5 worm cellular contexts compared by ENCODE assay signal in genomic region chrV:20234439-20234838, ce11.
TF ChIP-seq lines count a peak whose summit lies in the region.

No protein-coding gene starts in this region.

TF ChIP-seq in whole organism, L4 larva, 104 proteins besides CTCF, POLR2A, EP300 and RAD21:
- TF ChIP-seq arid-1 (GFP tag; conservative IDR thresholded peaks at IDR 0.05; lab: Robert Waterston, UW) (0 out of 2 replicates have a peak, but pooled peaks have one; percentile 25), unc-62 (GFP tag; optimal IDR thresholded peaks at IDR 0.05 in 1 of 2; lab: Kevin White, UChicago) (no peak), unc-62 (tag; optimal IDR thresholded peaks at IDR 0.05; lab: Kevin White, UChicago) (no peak), lin-1 (GFP tag; IDR thresholded peaks at IDR 0.05; lab: Robert Waterston, UW) (0 out of 2 replicates have a peak, but pooled peaks have one; percentile 34), mdl-1 (tag; optimal IDR thresholded peaks at IDR 0.05; lab: Kevin White, UChicago) (no peak), php-3 (GFP tag; IDR thresholded peaks at IDR 0.05; lab: Robert Waterston, UW) (0 out of 2 replicates have a peak, but pooled peaks have one; percentile 30), nhr-48 (tag; optimal IDR thresholded peaks at IDR 0.05; lab: Kevin White, UChicago) (no peak), F26F4.8 (GFP tag; conservative IDR thresholded peaks at IDR 0.05; lab: Robert Waterston, UW) (0 out of 2 replicates have a peak, but pooled peaks have one; percentile 15), F44E2.7 (GFP tag; IDR thresholded peaks at IDR 0.05; lab: Robert Waterston, UW) (peak; percentile 72; the same call in 1 of the 2 replicates)
TF ChIP-seq in whole organism, L4 larva: peak in this region for 5.

TF ChIP-seq in whole organism, early embryonic, 17 proteins besides CTCF, POLR2A, EP300 and RAD21:
- TF ChIP-seq B0310.2 (tag; optimal IDR thresholded peaks at IDR 0.05; lab: Kevin White, UChicago) (peak; percentile 16), hnd-1 (tag; optimal IDR thresholded peaks at IDR 0.05; lab: Kevin White, UChicago) (no peak), flt-1 (GFP tag; IDR thresholded peaks at IDR 0.05; lab: Robert Waterston, UW) (0 out of 2 replicates have a peak, but pooled peaks have one; percentile 27), hmbx-1 (tag; optimal IDR thresholded peaks at IDR 0.05; lab: Kevin White, UChicago) (no peak), ets-7 (tag; optimal IDR thresholded peaks at IDR 0.05; lab: Kevin White, UChicago) (no peak), F13C5.2 (tag; optimal IDR thresholded peaks at IDR 0.05; lab: Kevin White, UChicago) (no peak), hmg-4 (GFP tag; optimal IDR thresholded peaks at IDR 0.05; lab: Kevin White, UChicago) (no peak), tra-4 (tag; optimal IDR thresholded peaks at IDR 0.05; lab: Kevin White, UChicago) (no peak), pes-1 (GFP tag; IDR thresholded peaks at IDR 0.05; lab: Robert Waterston, UW) (peak; percentile 7; the same call in 1 of the 2 replicates), ceh-13 (GFP tag; optimal IDR thresholded peaks at IDR 0.05; lab: Kevin White, UChicago) (no peak), sea-1 (GFP tag; conservative IDR thresholded peaks at IDR 0.05; lab: Robert Waterston, UW) (no peak), tbx-11 (GFP tag; IDR thresholded peaks at IDR 0.05; lab: Robert Waterston, UW) (no peak), tbx-37 (GFP tag; conservative IDR thresholded peaks at IDR 0.05; lab: Robert Waterston, UW) (no peak), ama-1 (optimal IDR thresholded peaks at IDR 0.05; lab: Kevin White, UChicago) (peak; percentile 29), scrt-1 (GFP tag; IDR thresholded peaks at IDR 0.05; lab: Robert Waterston, UW) (0 out of 2 replicates have a peak, but pooled peaks have one; percentile 20), ceh-36 (tag; optimal IDR thresholded peaks at IDR 0.05; lab: Kevin White, UChicago) (peak; percentile 18), aly-1 (tag; optimal IDR thresholded peaks at IDR 0.05; lab: Kevin White, UChicago) (no peak)

TF ChIP-seq in whole organism, midembryonic, 9 proteins besides CTCF, POLR2A, EP300 and RAD21:
- no peak for TF ChIP-seq ztf-23 (GFP tag; IDR thresholded peaks at IDR 0.05; lab: Robert Waterston, UW)
- TF ChIP-seq flt-1 (GFP tag; IDR thresholded peaks at IDR 0.05; lab: Robert Waterston, UW): 0 out of 2 replicates have a peak, but pooled peaks have one; percentile 4

TF ChIP-seq in whole organism, mixed stage, embryonic, 35 proteins besides CTCF, POLR2A, EP300 and RAD21:
- TF ChIP-seq unc-62 (GFP tag; optimal IDR thresholded peaks at IDR 0.05; lab: Kevin White, UChicago) (no peak), ces-1 (GFP tag; optimal IDR thresholded peaks at IDR 0.05; lab: Kevin White, UChicago) (no peak), ztf-11 (tag; optimal IDR thresholded peaks at IDR 0.05; lab: Kevin White, UChicago) (no peak), hlh-1 (tag; optimal IDR thresholded peaks at IDR 0.05; lab: Kevin White, UChicago) (no peak), zip-8 (tag; optimal IDR thresholded peaks at IDR 0.05; lab: Kevin White, UChicago) (no peak), M03D4.4 (tag; optimal IDR thresholded peaks at IDR 0.05; lab: Kevin White, UChicago) (peak; percentile 30), sptf-1 (tag; optimal IDR thresholded peaks at IDR 0.05; lab: Kevin White, UChicago) (no peak)

TF ChIP-seq in whole organism, young adult, 124 proteins besides CTCF, POLR2A, EP300 and RAD21 (continues in another document):
- TF ChIP-seq madf-3 (GFP tag; IDR thresholded peaks at IDR 0.05; lab: Robert Waterston, UW): no peak
- no peak for TF ChIP-seq ama-1 (optimal IDR thresholded peaks at IDR 0.05; lab: Kevin White, UChicago)
- TF ChIP-seq ama-1 (GFP tag; optimal IDR thresholded peaks at IDR 0.05; lab: Kevin White, UChicago): no peak
- TF ChIP-seq xnd-1 (tag; optimal IDR thresholded peaks at IDR 0.05; lab: Kevin White, UChicago): no peak
- no peak for TF ChIP-seq rpc-1 (optimal IDR thresholded peaks at IDR 0.05; lab: Kevin White, UChicago)
- TF ChIP-seq rpc-1 (tag; optimal IDR thresholded peaks at IDR 0.05; lab: Kevin White, UChicago): peak; percentile 51
- TF ChIP-seq ztf-25 (GFP tag; IDR thresholded peaks at IDR 0.05; lab: Robert Waterston, UW): 0 out of 2 replicates have a peak, but pooled peaks have one; percentile 5
- no peak for TF ChIP-seq K12H6.12 (tag; optimal IDR thresholded peaks at IDR 0.05; lab: Kevin White, UChicago)
- no peak for TF ChIP-seq akir-1 (GFP tag; optimal IDR thresholded peaks at IDR 0.05; lab: Kevin White, UChicago)
- TF ChIP-seq nhr-27 (tag; optimal IDR thresholded peaks at IDR 0.05; lab: Kevin White, UChicago): no peak
- no peak for TF ChIP-seq K11D2.4 (GFP tag; IDR thresholded peaks at IDR 0.05; lab: Robert Waterston, UW)
- no peak for TF ChIP-seq lin-35 (GFP tag; optimal IDR thresholded peaks at IDR 0.05; lab: Kevin White, UChicago)
- no peak for TF ChIP-seq let-607 (tag; optimal IDR thresholded peaks at IDR 0.05; lab: Kevin White, UChicago)
- TF ChIP-seq ztf-28 (GFP tag; IDR thresholded peaks at IDR 0.05; lab: Robert Waterston, UW): no peak
- TF ChIP-seq F57C9.4 (tag; optimal IDR thresholded peaks at IDR 0.05; lab: Kevin White, UChicago): no peak
- no peak for TF ChIP-seq Y95B8A.8 (GFP tag; IDR thresholded peaks at IDR 0.05; lab: Robert Waterston, UW)
- no peak for TF ChIP-seq madf-8 (GFP tag; conservative IDR thresholded peaks at IDR 0.05; lab: Robert Waterston, UW)
- no peak for TF ChIP-seq F33H1.4 (GFP tag; IDR thresholded peaks at IDR 0.05; lab: Robert Waterston, UW)
- TF ChIP-seq repo-1 (tag; optimal IDR thresholded peaks at IDR 0.05; lab: Kevin White, UChicago): no peak
- no peak for TF ChIP-seq Y67H2A.10 (GFP tag; conservative IDR thresholded peaks at IDR 0.05; lab: Robert Waterston, UW)
- TF ChIP-seq F57A8.1 (GFP tag; optimal IDR thresholded peaks at IDR 0.05; lab: Kevin White, UChicago): no peak
- no peak for TF ChIP-seq mes-4 (tag; optimal IDR thresholded peaks at IDR 0.05; lab: Kevin White, UChicago)
- no peak for TF ChIP-seq bed-2 (GFP tag; IDR thresholded peaks at IDR 0.05; lab: Robert Waterston, UW)
- TF ChIP-seq snpc-3.4 (tag; optimal IDR thresholded peaks at IDR 0.05; lab: Kevin White, UChicago): no peak
- peak; percentile 34; the same call in 1 of the 2 replicates for TF ChIP-seq madf-6 (GFP tag; IDR thresholded peaks at IDR 0.05; lab: Robert Waterston, UW)
- no peak for TF ChIP-seq ztf-6 (GFP tag; IDR thresholded peaks at IDR 0.05; lab: Robert Waterston, UW)
- no peak for TF ChIP-seq mcd-1 (GFP tag; IDR thresholded peaks at IDR 0.05; lab: Robert Waterston, UW)
- TF ChIP-seq efl-1 (GFP tag; optimal IDR thresholded peaks at IDR 0.05; lab: Kevin White, UChicago): no peak
- no peak for TF ChIP-seq dpl-1 (GFP tag; optimal IDR thresholded peaks at IDR 0.05; lab: Kevin White, UChicago)
- TF ChIP-seq B0035.1 (tag; optimal IDR thresholded peaks at IDR 0.05; lab: Kevin White, UChicago): no peak
- TF ChIP-seq ceh-100 (GFP tag; IDR thresholded peaks at IDR 0.05; lab: Robert Waterston, UW): no peak
- 0 out of 2 replicates have a peak, but pooled peaks have one; percentile 37 for TF ChIP-seq ekl-4 (GFP tag; IDR thresholded peaks at IDR 0.05; lab: Robert Waterston, UW)
- peak; percentile 4 for TF ChIP-seq F52B5.7 (tag; optimal IDR thresholded peaks at IDR 0.05; lab: Kevin White, UChicago)
- TF ChIP-seq pbrm-1 (GFP tag; IDR thresholded peaks at IDR 0.05; lab: Robert Waterston, UW): 0 out of 2 replicates have a peak, but pooled peaks have one; percentile 14
- TF ChIP-seq die-1 (tag; optimal IDR thresholded peaks at IDR 0.05; lab: Kevin White, UChicago): no peak
- no peak for TF ChIP-seq cebp-1 (GFP tag; IDR thresholded peaks at IDR 0.05; lab: Robert Waterston, UW)
- TF ChIP-seq cebp-1 (tag; optimal IDR thresholded peaks at IDR 0.05; lab: Kevin White, UChicago): peak; percentile 21
- TF ChIP-seq mel-28 (tag; optimal IDR thresholded peaks at IDR 0.05; lab: Kevin White, UChicago; ENCODE audit: borderline replicate concordance): no peak
- TF ChIP-seq ztf-3 (GFP tag; optimal IDR thresholded peaks at IDR 0.05; lab: Kevin White, UChicago): no peak
- no peak for TF ChIP-seq fkh-3 (tag; optimal IDR thresholded peaks at IDR 0.05; lab: Kevin White, UChicago)
- no peak for TF ChIP-seq ZK185.1 (tag; optimal IDR thresholded peaks at IDR 0.05; lab: Kevin White, UChicago; ENCODE audit: poor library complexity, severe bottlenecking)
- TF ChIP-seq C17E4.6 (GFP tag; IDR thresholded peaks at IDR 0.05; lab: Robert Waterston, UW): no peak
- no peak for TF ChIP-seq zim-3 (tag; optimal IDR thresholded peaks at IDR 0.05; lab: Kevin White, UChicago)
- TF ChIP-seq B0336.3 (GFP tag; IDR thresholded peaks at IDR 0.05; lab: Robert Waterston, UW): peak; percentile 44; the same call in 1 of the 2 replicates
- peak; percentile 63; the same call in 1 of the 2 replicates for TF ChIP-seq F39B2.1 (GFP tag; IDR thresholded peaks at IDR 0.05; lab: Robert Waterston, UW)
- no peak for TF ChIP-seq ztf-26 (tag; optimal IDR thresholded peaks at IDR 0.05; lab: Kevin White, UChicago)
- TF ChIP-seq hmg-1.2 (GFP tag; IDR thresholded peaks at IDR 0.05; lab: Robert Waterston, UW): no peak
- no peak for TF ChIP-seq bed-1 (GFP tag; IDR thresholded peaks at IDR 0.05; lab: Robert Waterston, UW)
- no peak for TF ChIP-seq sptf-2 (GFP tag; optimal IDR thresholded peaks at IDR 0.05; lab: Kevin White, UChicago)
- no peak for TF ChIP-seq ceh-79 (tag; optimal IDR thresholded peaks at IDR 0.05; lab: Kevin White, UChicago)
- TF ChIP-seq nhr-120 (GFP tag; IDR thresholded peaks at IDR 0.05; lab: Robert Waterston, UW): 0 out of 2 replicates have a peak, but pooled peaks have one; percentile 14
- TF ChIP-seq T07F8.4 (tag; optimal IDR thresholded peaks at IDR 0.05; lab: Kevin White, UChicago): no peak
- TF ChIP-seq pha-4 (tag; optimal IDR thresholded peaks at IDR 0.05; lab: Kevin White, UChicago): no peak
- TF ChIP-seq Y53F4B.3 (GFP tag; IDR thresholded peaks at IDR 0.05; lab: Robert Waterston, UW): no peak
- TF ChIP-seq atf-7 (tag; optimal IDR thresholded peaks at IDR 0.05; lab: Kevin White, UChicago): no peak
- no peak for TF ChIP-seq hmg-20 (GFP tag; IDR thresholded peaks at IDR 0.05; lab: Robert Waterston, UW)
- TF ChIP-seq F49E8.2 (tag; optimal IDR thresholded peaks at IDR 0.05; lab: Kevin White, UChicago; ENCODE audit: insufficient read depth): no peak
- no peak for TF ChIP-seq unc-62 (GFP tag; optimal IDR thresholded peaks at IDR 0.05; lab: Kevin White, UChicago)
- TF ChIP-seq sea-2 (GFP tag; IDR thresholded peaks at IDR 0.05; lab: Robert Waterston, UW): no peak
- TF ChIP-seq ceh-27 (GFP tag; optimal IDR thresholded peaks at IDR 0.05; lab: Kevin White, UChicago): no peak
